Fruit fly (Drosophila melanogaster): ENCODE results near the gene CycJ.

Gene CycJ

DNA sequence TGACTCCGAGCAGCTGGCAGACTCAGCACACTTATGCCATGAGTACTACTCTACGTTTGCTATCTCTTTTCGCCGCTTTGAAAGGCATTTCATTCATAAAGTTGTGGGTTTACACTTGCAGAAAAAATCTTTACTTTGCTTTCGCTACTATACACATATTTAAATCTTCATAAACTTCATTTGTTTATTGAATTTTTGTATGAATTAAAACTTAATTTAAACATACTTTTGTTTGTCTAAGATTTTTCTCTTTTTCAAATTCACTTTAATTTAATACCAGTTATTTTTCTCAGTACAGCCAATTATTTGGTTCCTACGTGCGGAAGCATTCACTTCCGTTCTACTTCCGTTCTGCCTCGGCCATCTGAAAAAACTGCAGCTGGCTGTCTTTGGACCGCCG is 27.8 kb upstream of the CycJ start (continued):
- TF ChIP-seq esn (GFP tag; optimal IDR thresholded peaks at IDR 0.05), result peak; percentile 39
- no peak for TF ChIP-seq CG11762 (GFP tag; optimal IDR thresholded peaks at IDR 0.05; ENCODE audit: insufficient read depth)
- TF ChIP-seq Hr4 (GFP tag; optimal IDR thresholded peaks at IDR 0.05), result peak; percentile 12
- TF ChIP-seq topi (GFP tag; optimal IDR thresholded peaks at IDR 0.05), result peak; percentile 37
- TF ChIP-seq CG6854 (GFP tag; optimal IDR thresholded peaks at IDR 0.05), result no peak
- peak; percentile 55 for TF ChIP-seq svp (GFP tag)
- peak; percentile 24 for TF ChIP-seq lz (GFP tag; optimal IDR thresholded peaks at IDR 0.05)
- no peak for TF ChIP-seq CG8319 (GFP tag; optimal IDR thresholded peaks at IDR 0.05)
- peak; percentile 7 for TF ChIP-seq CG31627 (GFP tag; optimal IDR thresholded peaks at IDR 0.05)
- peak; percentile 1 for TF ChIP-seq net (GFP tag; optimal IDR thresholded peaks at IDR 0.05)
- peak; percentile 33 for TF ChIP-seq acj6 (GFP tag; optimal IDR thresholded peaks at IDR 0.05)
- TF ChIP-seq Smox (GFP tag; optimal IDR thresholded peaks at IDR 0.05), result peak; percentile 38

DNA sequence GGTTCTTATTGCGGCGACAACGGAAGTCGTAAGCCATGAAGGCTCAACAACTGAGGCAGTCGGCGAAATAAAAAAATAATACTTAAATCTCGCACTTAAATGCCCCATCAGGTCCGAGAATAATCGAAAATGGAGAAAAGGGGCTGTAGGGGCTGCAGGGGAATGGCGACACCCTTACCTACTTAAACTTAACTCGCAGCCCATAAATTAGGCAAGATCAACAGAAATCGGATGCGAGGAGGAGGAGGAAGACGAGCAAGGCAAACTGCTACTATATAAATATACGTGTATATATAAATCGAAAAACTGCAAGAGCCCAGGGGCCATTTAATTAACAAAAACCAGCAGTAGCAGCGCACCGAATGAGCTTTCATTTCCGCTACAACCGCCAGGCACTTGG is 26.6 kb upstream of the CycJ start:
- TF ChIP-seq Eip78C (GFP tag) (peak; percentile 1), Sox15 (GFP tag; optimal IDR thresholded peaks at IDR 0.05) (no peak), Hr39 (GFP tag; optimal IDR thresholded peaks at IDR 0.05) (no peak), Ets21C (GFP tag; optimal IDR thresholded peaks at IDR 0.05) (no peak), CG32006 (GFP tag; optimal IDR thresholded peaks at IDR 0.05) (no peak), ss (GFP tag; optimal IDR thresholded peaks at IDR 0.05) (peak in 1 of 2 experiments; percentile 29), Eip75B (GFP tag; optimal IDR thresholded peaks at IDR 0.05) (no peak), Eip93F (GFP tag; optimal IDR thresholded peaks at IDR 0.05) (no peak)

DNA sequence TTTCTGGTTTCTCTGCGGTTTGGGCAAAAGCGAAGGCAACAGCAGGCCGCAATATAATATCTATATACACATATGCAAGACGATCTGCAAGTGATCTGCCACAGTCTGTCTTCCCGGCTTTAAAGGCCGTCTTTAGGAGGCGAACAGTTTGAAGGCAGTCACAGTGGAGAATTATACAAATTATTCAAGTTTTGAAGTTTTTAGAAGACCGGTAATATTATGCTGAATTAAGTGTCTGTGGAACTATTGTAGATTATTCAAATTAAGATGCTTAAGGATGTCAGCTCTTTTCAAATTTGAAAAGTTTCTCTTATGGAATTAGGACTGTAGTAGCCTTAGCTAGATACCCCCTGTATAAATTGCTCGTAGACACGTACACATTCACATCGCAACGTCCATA is 26.1 kb upstream of the CycJ start:
- TF ChIP-seq Smox (GFP tag; optimal IDR thresholded peaks at IDR 0.05) (no peak), lz (GFP tag; optimal IDR thresholded peaks at IDR 0.05) (no peak), CG15336 (GFP tag; IDR thresholded peaks at IDR 0.05) (peak; percentile 28), eg (GFP tag; IDR thresholded peaks at IDR 0.05) (peak; percentile 65), acj6 (GFP tag; optimal IDR thresholded peaks at IDR 0.05) (no peak), Eip78C (GFP tag) (peak; percentile 80), Hr39 (GFP tag; optimal IDR thresholded peaks at IDR 0.05) (no peak), CG11294 (GFP tag; IDR thresholded peaks at IDR 0.05) (no peak), Sox14 (GFP tag; optimal IDR thresholded peaks at IDR 0.05) (no peak), Sox15 (GFP tag; optimal IDR thresholded peaks at IDR 0.05) (no peak), Hr38 (GFP tag; optimal IDR thresholded peaks at IDR 0.05) (no peak), CG16779 (tag; optimal IDR thresholded peaks at IDR 0.05) (no peak), Hr4 (GFP tag; optimal IDR thresholded peaks at IDR 0.05) (peak; percentile 73), CG6163 (GFP tag; IDR thresholded peaks at IDR 0.05) (no peak), CG1621 (tag; optimal IDR thresholded peaks at IDR 0.05) (no peak), CG10631 (GFP tag; optimal IDR thresholded peaks at IDR 0.05) (peak; percentile 20), Eip93F (GFP tag; optimal IDR thresholded peaks at IDR 0.05) (no peak), CG32006 (GFP tag; optimal IDR thresholded peaks at IDR 0.05) (peak; percentile 60), pdm3 (GFP tag; optimal IDR thresholded peaks at IDR 0.05) (peak; percentile 2), ss (GFP tag; optimal IDR thresholded peaks at IDR 0.05) (no peak), vri (GFP tag; optimal IDR thresholded peaks at IDR 0.05) (no peak), Met (GFP tag; optimal IDR thresholded peaks at IDR 0.05) (peak; percentile 8), CG11902 (GFP tag; optimal IDR thresholded peaks at IDR 0.05) (no peak), CG6808 (GFP tag; optimal IDR thresholded peaks at IDR 0.05) (no peak), CG3919 (GFP tag; optimal IDR thresholded peaks at IDR 0.05) (no peak), Lpt (GFP tag; optimal IDR thresholded peaks at IDR 0.05) (no peak), CG10669 (GFP tag; optimal IDR thresholded peaks at IDR 0.05) (no peak), CG9139 (GFP tag; optimal IDR thresholded peaks at IDR 0.05) (no peak), OdsH (GFP tag; optimal IDR thresholded peaks at IDR 0.05) (peak; percentile 17), CG7368 (GFP tag; optimal IDR thresholded peaks at IDR 0.05) (no peak), CG6792 (GFP tag; optimal IDR thresholded peaks at IDR 0.05) (peak; percentile 10), CG3032 (tag; optimal IDR thresholded peaks at IDR 0.05) (no peak), CG34406 (GFP tag; optimal IDR thresholded peaks at IDR 0.05) (no peak), salr (GFP tag; optimal IDR thresholded peaks at IDR 0.05) (no peak), CG11762 (GFP tag; optimal IDR thresholded peaks at IDR 0.05; ENCODE audit: insufficient read depth) (no peak), achi (GFP tag; optimal IDR thresholded peaks at IDR 0.05) (no peak), fd59A (GFP tag; optimal IDR thresholded peaks at IDR 0.05) (no peak), Sox102F (GFP tag; optimal IDR thresholded peaks at IDR 0.05) (no peak), svp (GFP tag) (no peak), Gug (GFP tag; IDR thresholded peaks at IDR 0.05) (no peak), CG8319 (GFP tag; optimal IDR thresholded peaks at IDR 0.05) (no peak)

Measured in whole organism, prepupa.